Worm (Caenorhabditis elegans) whole organism, late embryonic: Measurements from ENCODE around the gene M03C11.9.
A peak's percentile ranks its signal among the peaks of the same experiment; 100 is the strongest.

Experiments
- C08G9.2 ChIP-seq: sonication (generic microtip); optimal IDR thresholded peaks from 2 replicates; lab custom pipeline; 2016; ENCODE audit warnings: mild to moderate bottlenecking, missing genetic modification characterization, moderate library complexity, missing compliant biosample characterization
- C38D4.7 ChIP-seq: fragments of 200-800 bp; sonication (Bioruptor generic); optimal IDR thresholded peaks from 2 replicates; lab custom pipeline; 2018; ENCODE audit warnings: mild to moderate bottlenecking, missing genetic modification characterization, moderate library complexity, missing compliant biosample characterization
- F13H6.1 ChIP-seq: sonication (generic microtip); optimal IDR thresholded peaks from 2 replicates; lab custom pipeline; 2016; ENCODE audit warnings: missing genetic modification characterization, missing compliant biosample characterization
- K09A11.1 ChIP-seq: sonication (generic microtip); optimal IDR thresholded peaks from 2 replicates; lab custom pipeline; 2017; ENCODE audit warnings: antibody characterized with exemption, mild to moderate bottlenecking, missing genetic modification characterization, missing compliant biosample characterization; ENCODE audit not compliant: insufficient read depth
- Y22D7AL.16 ChIP-seq: sonication (generic microtip); optimal IDR thresholded peaks from 2 replicates; lab custom pipeline; 2016; ENCODE audit warnings: missing genetic modification characterization, missing compliant biosample characterization
- ceh-19 ChIP-seq: fragments of 200-800 bp; sonication (Bioruptor generic); optimal IDR thresholded peaks from 2 replicates; lab custom pipeline; 2018; ENCODE audit warnings: mild to moderate bottlenecking, missing genetic modification characterization, missing compliant biosample characterization
- ceh-22 ChIP-seq: sonication (generic microtip); optimal IDR thresholded peaks from 2 replicates; lab custom pipeline; 2017; ENCODE audit warnings: missing biosample characterization, missing genetic modification characterization
- ceh-31 ChIP-seq: sonication (generic microtip); optimal IDR thresholded peaks from 2 replicates; lab custom pipeline; 2016; ENCODE audit warnings: missing genetic modification characterization, missing compliant biosample characterization
- ceh-34 ChIP-seq: sonication (generic microtip); optimal IDR thresholded peaks from 2 replicates; lab custom pipeline; 2016; ENCODE audit warnings: mild to moderate bottlenecking, missing genetic modification characterization, missing compliant biosample characterization
- ceh-45 ChIP-seq: fragments of 200-800 bp; sonication (Bioruptor generic); IDR thresholded peaks from 2 replicates; pipeline ENCODE4 v1.3.6; 2022; ENCODE audit warnings: missing genetic modification reagents, missing genetic modification characterization, missing compliant biosample characterization
- ceh-48 ChIP-seq: sonication (generic microtip); optimal IDR thresholded peaks from 2 replicates; lab custom pipeline; 2016; ENCODE audit warnings: missing genetic modification characterization, inconsistent platforms, missing compliant biosample characterization
- ceh-6 ChIP-seq: fragments of 200-800 bp; sonication (Bioruptor generic); optimal IDR thresholded peaks from 2 replicates; lab custom pipeline; 2018; ENCODE audit warnings: mild to moderate bottlenecking, missing genetic modification characterization, missing compliant biosample characterization
- elt-2 ChIP-seq: sonication (generic microtip); optimal IDR thresholded peaks from 2 replicates; lab custom pipeline; 2016; ENCODE audit warnings: missing genetic modification reagents, missing genetic modification characterization, missing compliant biosample characterization
- eyg-1 ChIP-seq: sonication (generic microtip); optimal IDR thresholded peaks from 2 replicates; lab custom pipeline; 2016; ENCODE audit warnings: missing genotype, missing genetic modification characterization, missing compliant biosample characterization
- fax-1 ChIP-seq: sonication (generic microtip); optimal IDR thresholded peaks from 2 replicates; lab custom pipeline; 2016; ENCODE audit warnings: missing genotype, missing genetic modification characterization, missing compliant biosample characterization
- fkh-10 ChIP-seq: fragments of 150-350 bp; optimal IDR thresholded peaks from 2 replicates; lab custom pipeline; 2014; ENCODE audit warnings: missing biosample characterization, missing genetic modification reagents, missing genetic modification characterization
- gmeb-2 ChIP-seq: sonication (generic microtip); optimal IDR thresholded peaks from 2 replicates; lab custom pipeline; 2016; ENCODE audit warnings: missing genetic modification characterization, inconsistent platforms, missing compliant biosample characterization
- hlh-13 ChIP-seq: fragments of 200-800 bp; sonication (Bioruptor generic); optimal IDR thresholded peaks from 2 replicates; lab custom pipeline; 2018; ENCODE audit warnings: mild to moderate bottlenecking, missing genetic modification characterization, missing compliant biosample characterization
- hlh-15 ChIP-seq: sonication (generic microtip); optimal IDR thresholded peaks from 2 replicates; lab custom pipeline; 2016; ENCODE audit warnings: missing genetic modification characterization, missing compliant biosample characterization
- hlh-30 ChIP-seq: sonication (generic microtip); optimal IDR thresholded peaks from 2 replicates; lab custom pipeline; 2017; ENCODE audit warnings: antibody characterized with exemption, missing genetic modification characterization, missing compliant biosample characterization; ENCODE audit not compliant: insufficient read depth
- hlh-6 ChIP-seq: sonication (generic microtip); optimal IDR thresholded peaks from 2 replicates; lab custom pipeline; 2016; ENCODE audit warnings: missing genotype, missing genetic modification characterization, missing compliant biosample characterization
- hlh-8 ChIP-seq: sonication (generic microtip); optimal IDR thresholded peaks from 2 replicates; lab custom pipeline; 2016; ENCODE audit warnings: missing genotype, missing genetic modification characterization, missing compliant biosample characterization
- lim-6 ChIP-seq: sonication (generic microtip); optimal IDR thresholded peaks from 2 replicates; lab custom pipeline; 2016; ENCODE audit warnings: missing genetic modification characterization, missing compliant biosample characterization
- madf-2 ChIP-seq: sonication (generic microtip); optimal IDR thresholded peaks from 2 replicates; lab custom pipeline; 2017; ENCODE audit warnings: missing genetic modification characterization, missing compliant biosample characterization
- nfya-1 ChIP-seq: sonication (generic microtip); optimal IDR thresholded peaks from 2 replicates; lab custom pipeline; 2017; ENCODE audit warnings: missing genetic modification characterization, mild to moderate bottlenecking, missing compliant biosample characterization, antibody characterized with exemption, moderate library complexity
- nhr-11 ChIP-seq: fragments of 150-350 bp; optimal IDR thresholded peaks from 2 replicates; lab custom pipeline; 2014; ENCODE audit warnings: missing biosample characterization, missing genetic modification characterization
- nhr-232 ChIP-seq: sonication (generic microtip); optimal IDR thresholded peaks from 2 replicates; lab custom pipeline; 2016; ENCODE audit warnings: missing genetic modification characterization, missing compliant biosample characterization
- pha-2 ChIP-seq: sonication (generic microtip); optimal IDR thresholded peaks from 2 replicates; lab custom pipeline; 2017; ENCODE audit warnings: mild to moderate bottlenecking, missing genetic modification characterization, missing compliant biosample characterization
- pha-4 ChIP-seq: fragments of 150-350 bp; optimal IDR thresholded peaks from 2 replicates; lab custom pipeline; 2018; ENCODE audit warnings: missing biosample characterization, missing genetic modification reagents, missing genetic modification characterization
- pros-1 ChIP-seq: fragments of 150-350 bp; optimal IDR thresholded peaks from 2 replicates; lab custom pipeline; 2014; ENCODE audit warnings: missing biosample characterization, missing genetic modification reagents, missing genetic modification characterization
- ref-2 ChIP-seq: sonication (generic microtip); optimal IDR thresholded peaks from 2 replicates; lab custom pipeline; 2016; ENCODE audit warnings: missing genetic modification characterization, missing compliant biosample characterization
- rnt-1 ChIP-seq: sonication (generic microtip); optimal IDR thresholded peaks from 2 replicates; lab custom pipeline; 2016; ENCODE audit warnings: missing genetic modification characterization, missing compliant biosample characterization
- tbx-2 ChIP-seq: sonication (generic microtip); optimal IDR thresholded peaks from 2 replicates; lab custom pipeline; 2016; ENCODE audit warnings: missing genetic modification characterization, missing compliant biosample characterization
- ttx-3 ChIP-seq: sonication (generic microtip); optimal IDR thresholded peaks from 2 replicates; lab custom pipeline; 2016; ENCODE audit warnings: missing genetic modification reagents, missing genetic modification characterization, missing compliant biosample characterization
- unc-3 ChIP-seq, 2 experiments: fragments of 200-800 bp in 1 of 2; sonication (Bioruptor generic) in 1 of 2; sonication (generic microtip) in 1 of 2; conservative IDR thresholded peaks in 1 of 2; optimal IDR thresholded peaks in 1 of 2; 2 replicates each; pipeline versions ENCODE4 v1.3.6 to Lab custom; 2016 to 2022; ENCODE audit warnings: missing compliant biosample characterization in 2 of 2, missing genetic modification characterization in 2 of 2, missing genetic modification reagents in 1 of 2
- unc-42 ChIP-seq: sonication (generic microtip); optimal IDR thresholded peaks from 2 replicates; lab custom pipeline; 2016; ENCODE audit warnings: missing genotype, missing genetic modification characterization, missing compliant biosample characterization
- unc-86 ChIP-seq: sonication (generic microtip); optimal IDR thresholded peaks from 2 replicates; lab custom pipeline; 2016; ENCODE audit warnings: missing genetic modification characterization, missing compliant biosample characterization
- ztf-16 ChIP-seq: sonication (generic microtip); optimal IDR thresholded peaks from 2 replicates; lab custom pipeline; 2017; ENCODE audit warnings: missing genetic modification characterization, missing compliant biosample characterization

The M03C11.9 gene

ce11 chrIII:10380640-10381039, 10.9 kb downstream of the M03C11.9 start:
- no peak for TF ChIP-seq hlh-30 (tag; lab: Kevin White, UChicago)
- TF ChIP-seq C38D4.7 (GFP tag; lab: Kevin White, UChicago), result peak; percentile 5
- peak; percentile 0 for TF ChIP-seq tbx-2
- peak; percentile 34 for TF ChIP-seq nfya-1 (tag; lab: Kevin White, UChicago)
- no peak for TF ChIP-seq eyg-1 (tag; lab: Kevin White, UChicago)

DNA sequence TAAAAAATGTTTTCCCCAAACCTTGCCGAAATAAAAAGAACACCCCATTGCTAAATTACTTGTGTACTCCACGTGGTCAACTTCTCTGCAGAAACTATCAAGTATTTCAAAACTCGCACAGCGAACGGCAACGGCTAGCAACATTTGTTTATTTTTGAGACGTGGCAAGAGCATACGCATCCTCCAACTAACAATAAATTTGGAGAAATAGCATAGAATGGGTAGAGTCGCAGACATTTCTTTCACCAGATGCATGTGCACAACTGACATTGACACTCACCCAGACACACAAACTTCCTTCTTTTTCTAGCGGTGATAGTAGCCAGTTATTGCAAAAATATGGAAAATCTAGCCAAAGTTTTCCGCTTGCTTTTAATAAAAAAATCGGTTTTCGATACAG, 11.9 kb downstream of the M03C11.9 start:
- TF ChIP-seq lim-6 (tag; lab: Kevin White, UChicago), result no peak

ce11 chrIII:10378899-10379298, 12.6 kb downstream of the M03C11.9 start:
- TF ChIP-seq elt-2 (tag; lab: Kevin White, UChicago) (peak; percentile 38), hlh-13 (no peak), ceh-34 (no peak)

ce11 chrIII:10376041-10376440, 15.5 kb downstream of the M03C11.9 start:
- TF ChIP-seq ceh-45 (GFP tag; lab: Robert Waterston, UW) (no peak), unc-86 (tag; lab: Kevin White, UChicago) (no peak), elt-2 (tag; lab: Kevin White, UChicago) (peak; percentile 70), hlh-15 (no peak), ztf-16 (no peak)

- TF ChIP-seq C08G9.2 (tag; lab: Kevin White, UChicago), result no peak
- no peak for TF ChIP-seq rnt-1 (tag; lab: Kevin White, UChicago)
- TF ChIP-seq ceh-22 (tag; lab: Kevin White, UChicago), result no peak
- no peak for TF ChIP-seq lim-6 (tag; lab: Kevin White, UChicago)
- no peak for TF ChIP-seq nhr-232 (tag; lab: Kevin White, UChicago)
- TF ChIP-seq hlh-8 (tag; lab: Kevin White, UChicago), result no peak
- no peak for TF ChIP-seq ceh-6 (GFP tag; lab: Kevin White, UChicago)
- TF ChIP-seq elt-2 (tag; lab: Kevin White, UChicago), result no peak
- TF ChIP-seq unc-3 (GFP tag; conservative IDR thresholded peaks at IDR 0.05; lab: Robert Waterston, UW), result no peak
- no peak for TF ChIP-seq unc-3 (tag; optimal IDR thresholded peaks at IDR 0.05; lab: Kevin White, UChicago)
- TF ChIP-seq Y22D7AL.16 (tag; lab: Kevin White, UChicago), result no peak
- no peak for TF ChIP-seq ttx-3 (tag; lab: Kevin White, UChicago)
Measured at ce11 chrIII:10373845-10374244, 17.7 kb downstream of the M03C11.9 start.

ce11 chrIII:10367355-10367909, 24.1 kb downstream of the M03C11.9 start:
- TF ChIP-seq hlh-6 (tag; lab: Kevin White, UChicago) (no peak), ceh-48 (tag; lab: Kevin White, UChicago) (peak; percentile 56), ceh-31 (tag; lab: Kevin White, UChicago) (no peak), unc-42 (peak; percentile 37), F13H6.1 (no peak), nhr-11 (no peak)

- TF ChIP-seq C38D4.7 (GFP tag; lab: Kevin White, UChicago), result no peak
- no peak for TF ChIP-seq fkh-10 (GFP tag; lab: Kevin White, UChicago)
- TF ChIP-seq pha-2, result no peak
- no peak for TF ChIP-seq ceh-19 (GFP tag; lab: Kevin White, UChicago)
- no peak for TF ChIP-seq ref-2 (tag; lab: Kevin White, UChicago)
- no peak for TF ChIP-seq madf-2 (tag; lab: Kevin White, UChicago)
- no peak for TF ChIP-seq K09A11.1
- TF ChIP-seq nhr-232 (tag; lab: Kevin White, UChicago), result no peak
- no peak for TF ChIP-seq Y22D7AL.16 (tag; lab: Kevin White, UChicago)
- no peak for TF ChIP-seq C08G9.2 (tag; lab: Kevin White, UChicago)
- TF ChIP-seq fax-1 (tag; lab: Kevin White, UChicago), result no peak
- TF ChIP-seq unc-3 (GFP tag; conservative IDR thresholded peaks at IDR 0.05; lab: Robert Waterston, UW), result no peak
- no peak for TF ChIP-seq unc-3 (tag; optimal IDR thresholded peaks at IDR 0.05; lab: Kevin White, UChicago)
- no peak for TF ChIP-seq pha-4
- TF ChIP-seq ztf-16, result no peak
- no peak for TF ChIP-seq ceh-6 (GFP tag; lab: Kevin White, UChicago)
- TF ChIP-seq gmeb-2 (tag; lab: Kevin White, UChicago), result no peak
- no peak for TF ChIP-seq pros-1 (tag; lab: Kevin White, UChicago)
- TF ChIP-seq, all 69 proteins: peak for 0
Measured at ce11 chrIII:10364656-10365055, 26.9 kb downstream of the M03C11.9 start, which contains the start of gene tbc-8. Gene tbc-8 (plus strand): TSS chrIII:10364956.
